Fruit fly (Drosophila melanogaster): ENCODE data around the gene ScsbetaG.
A peak's percentile ranks its signal among the peaks of the same experiment; 100 is the strongest.

Gene ScsbetaG

dm6 chr3L:5603860-5604415, 40.4 kb upstream of the ScsbetaG start, which contains the start of gene TM9SF3 (continued):
- TF ChIP-seq CTCF (GFP tag; optimal IDR thresholded peaks at IDR 0.05) (peak; percentile 13), CG6689 (GFP tag; IDR thresholded peaks at IDR 0.05) (no peak), maf-S (GFP tag; optimal IDR thresholded peaks at IDR 0.05) (no peak), Atf3 (GFP tag; optimal IDR thresholded peaks at IDR 0.05) (no peak), unpg (GFP tag; optimal IDR thresholded peaks at IDR 0.05) (no peak), CG7987 (GFP tag; optimal IDR thresholded peaks at IDR 0.05) (no peak), unc-4 (GFP tag; IDR thresholded peaks at IDR 0.05; ENCODE audit: partially characterized antibody) (peak; percentile 88), toy (GFP tag; IDR thresholded peaks at IDR 0.05) (no peak), CG11695 (GFP tag; IDR thresholded peaks at IDR 0.05) (no peak), Hr3 (GFP tag; optimal IDR thresholded peaks at IDR 0.05) (peak; percentile 33), CG2199 (GFP tag; IDR thresholded peaks at IDR 0.05) (no peak), Lpt (GFP tag; optimal IDR thresholded peaks at IDR 0.05) (no peak), repo (GFP tag; optimal IDR thresholded peaks at IDR 0.05) (no peak), HmgD (GFP tag; optimal IDR thresholded peaks at IDR 0.05) (no peak), HmgZ (tag; optimal IDR thresholded peaks at IDR 0.05) (no peak), ham (GFP tag; IDR thresholded peaks at IDR 0.05) (no peak), Usf (GFP tag; optimal IDR thresholded peaks at IDR 0.05) (no peak), bowl (GFP tag; IDR thresholded peaks at IDR 0.05) (no peak), GATAe (GFP tag; conservative IDR thresholded peaks at IDR 0.05) (no peak), Taf1 (GFP tag; IDR thresholded peaks at IDR 0.05) (no peak), Blimp-1 (GFP tag; optimal IDR thresholded peaks at IDR 0.05) (no peak), CG9876 (GFP tag; optimal IDR thresholded peaks at IDR 0.05) (no peak), CG6813 (GFP tag; optimal IDR thresholded peaks at IDR 0.05) (no peak), CG13123 (GFP tag; optimal IDR thresholded peaks at IDR 0.05) (no peak), CG10959 (GFP tag; IDR thresholded peaks at IDR 0.05) (no peak), Atf6 (GFP tag; IDR thresholded peaks at IDR 0.05) (0 out of 2 replicates have a peak, but pooled peaks have one; percentile 14), sob (GFP tag; IDR thresholded peaks at IDR 0.05) (no peak), Mrtf (GFP tag; IDR thresholded peaks at IDR 0.05) (no peak), pum (GFP tag; optimal IDR thresholded peaks at IDR 0.05) (no peak), hth (optimal IDR thresholded peaks at IDR 0.05) (no peak), CG11398 (GFP tag; optimal IDR thresholded peaks at IDR 0.05) (no peak), Dek (tag; optimal IDR thresholded peaks at IDR 0.05) (no peak), CG8388 (GFP tag; optimal IDR thresholded peaks at IDR 0.05) (no peak), CG12942 (GFP tag; optimal IDR thresholded peaks at IDR 0.05) (no peak), CG32772 (GFP tag; IDR thresholded peaks at IDR 0.05) (no peak), CG11093 (GFP tag; IDR thresholded peaks at IDR 0.05) (no peak), CG13296 (GFP tag; optimal IDR thresholded peaks at IDR 0.05) (no peak), cwo (GFP tag; optimal IDR thresholded peaks at IDR 0.05) (no peak), p53 (GFP tag; optimal IDR thresholded peaks at IDR 0.05) (no peak), Side (GFP tag; optimal IDR thresholded peaks at IDR 0.05) (no peak), CG34224 (GFP tag; IDR thresholded peaks at IDR 0.05; ENCODE audit: partially characterized antibody) (peak; percentile 84), cad (GFP tag; optimal IDR thresholded peaks at IDR 0.05) (no peak), pnt (GFP tag; optimal IDR thresholded peaks at IDR 0.05) (no peak), corto (GFP tag; optimal IDR thresholded peaks at IDR 0.05) (no peak), bab2 (GFP tag; optimal IDR thresholded peaks at IDR 0.05) (no peak), CG13894 (tag; optimal IDR thresholded peaks at IDR 0.05) (no peak), CG33557 (GFP tag; optimal IDR thresholded peaks at IDR 0.05) (no peak), ERR (GFP tag; optimal IDR thresholded peaks at IDR 0.05) (no peak), Myb (GFP tag; optimal IDR thresholded peaks at IDR 0.05) (peak; percentile 8), ftz-f1 (GFP tag; optimal IDR thresholded peaks at IDR 0.05) (no peak), Gsc (GFP tag; IDR thresholded peaks at IDR 0.05) (no peak), CG1602 (GFP tag; optimal IDR thresholded peaks at IDR 0.05) (peak; percentile 22), CG16815 (GFP tag; optimal IDR thresholded peaks at IDR 0.05) (no peak)

Measured in whole organism, embryonic.